Worm (Caenorhabditis elegans) whole organism, midembryonic: ENCODE measurements around the gene Y39F10A.6.
"Not testable (repeated sequence)": the region's sequence is repeated elsewhere in the genome, so short reads cannot be mapped to it uniquely, and the experiment has no call there.

Experiments used
- T22C8.4 ChIP-seq: fragments of 200-800 bp; sonication (Bioruptor generic); IDR thresholded peaks from 2 replicates; pipeline ENCODE4 v1.3.6; 2022; ENCODE audit warnings: missing genetic modification characterization, missing compliant biosample characterization
- cog-1 ChIP-seq: sonication (generic microtip); optimal IDR thresholded peaks from 2 replicates; lab custom pipeline; 2016; ENCODE audit warnings: missing genetic modification characterization, missing compliant biosample characterization
- flt-1 ChIP-seq: fragments of 200-800 bp; sonication (Bioruptor generic); IDR thresholded peaks from 2 replicates; pipeline ENCODE4 v1.3.6; 2022; ENCODE audit warnings: missing genetic modification characterization, missing compliant biosample characterization
- klf-2 ChIP-seq: fragments of 200-800 bp; sonication (Bioruptor generic); conservative IDR thresholded peaks from 2 replicates; pipeline ENCODE4 v1.3.6; 2022; ENCODE audit warnings: missing genetic modification reagents, missing genetic modification characterization, missing compliant biosample characterization
- med-1 ChIP-seq: sonication (generic microtip); optimal IDR thresholded peaks from 2 replicates; lab custom pipeline; 2017; ENCODE audit warnings: missing genetic modification characterization, mild to moderate bottlenecking, missing compliant biosample characterization, antibody characterized with exemption, missing genetic modification reagents; ENCODE audit not compliant: insufficient read depth
- ref-1 ChIP-seq: fragments of 200-800 bp; sonication (Bioruptor generic); conservative IDR thresholded peaks from 2 replicates; pipeline ENCODE4 v1.3.6; 2022; ENCODE audit warnings: missing genetic modification reagents, missing genetic modification characterization, missing compliant biosample characterization
- ztf-23 ChIP-seq: fragments of 200-800 bp; sonication (Bioruptor generic); IDR thresholded peaks from 2 replicates; pipeline ENCODE4 v1.3.6; 2022; ENCODE audit warnings: missing genetic modification reagents, missing genetic modification characterization, missing compliant biosample characterization
- ztf-29 ChIP-seq: fragments of 200-800 bp; sonication (Bioruptor generic); IDR thresholded peaks from 2 replicates; pipeline ENCODE4 v1.3.6; 2022; ENCODE audit warnings: missing genetic modification reagents, missing genetic modification characterization, missing compliant biosample characterization

DNA sequence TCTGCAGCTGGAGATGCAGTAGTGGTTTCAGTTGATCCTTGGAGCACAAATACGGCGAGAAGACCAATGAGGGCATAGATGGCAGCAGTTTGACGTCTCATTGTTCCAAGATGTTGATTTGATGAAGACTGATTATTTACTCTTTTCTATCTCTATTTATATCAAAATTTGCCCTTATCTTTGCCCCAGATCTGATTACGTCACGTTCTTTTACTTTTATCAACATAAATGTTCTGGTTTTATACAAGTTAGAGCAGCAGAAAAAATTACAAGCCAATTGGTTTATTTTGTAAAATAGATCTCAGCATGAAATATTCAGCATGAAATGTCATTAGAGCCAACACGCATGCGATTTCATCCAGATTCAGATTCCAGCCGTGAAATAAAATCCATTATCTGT is 39.3 kb upstream of the Y39F10A.6 start, which contains the start of gene msrp-4:
- TF ChIP-seq med-1 (GFP tag; lab: Kevin White, UChicago); ref-1 (GFP tag; lab: Robert Waterston, UW); cog-1 (tag; lab: Kevin White, UChicago); ztf-23 (GFP tag; lab: Robert Waterston, UW); klf-2; flt-1 (GFP tag; lab: Robert Waterston, UW); ztf-29 (GFP tag; lab: Robert Waterston, UW); T22C8.4 (GFP tag; lab: Robert Waterston, UW): not testable (repeated sequence)
